Worm (Caenorhabditis elegans): ENCODE measurements around the gene vps-32.1.

- TF ChIP-seq fkh-10 (GFP tag; optimal IDR thresholded peaks at IDR 0.05) (no peak), nhr-237 (tag; optimal IDR thresholded peaks at IDR 0.05) (no peak), spr-1 (tag; optimal IDR thresholded peaks at IDR 0.05) (no peak)
These were observed 19.9 kb downstream of the vps-32.1 start, which contains the start of gene epg-5 for ce11 chrII:6609315-6609842.
